Fruit fly (Drosophila melanogaster): ENCODE results near the gene CG3987.
A peak's percentile ranks its signal among the peaks of the same experiment; 100 is the strongest.

Gene CG3987

dm6 chr3R:15128646-15129429 is 10.9 kb upstream of the CG3987 start (continued):
- TF ChIP-seq GATAe (GFP tag; conservative IDR thresholded peaks at IDR 0.05) (no peak), Camta (GFP tag; optimal IDR thresholded peaks at IDR 0.05) (no peak), NK7.1 (GFP tag; optimal IDR thresholded peaks at IDR 0.05) (no peak), Atf-2 (GFP tag; optimal IDR thresholded peaks at IDR 0.05) (no peak), Sry-β (GFP tag; optimal IDR thresholded peaks at IDR 0.05) (no peak), CG2889 (GFP tag; IDR thresholded peaks at IDR 0.05) (no peak), Blimp-1 (GFP tag; optimal IDR thresholded peaks at IDR 0.05) (peak; percentile 16), CG15514 (GFP tag; optimal IDR thresholded peaks at IDR 0.05) (no peak), NC2α (GFP tag; optimal IDR thresholded peaks at IDR 0.05) (no peak), D (optimal IDR thresholded peaks at IDR 0.05) (no peak), D (GFP tag; optimal IDR thresholded peaks at IDR 0.05) (peak; percentile 35), Ravus (GFP tag; IDR thresholded peaks at IDR 0.05) (no peak), ems (GFP tag; optimal IDR thresholded peaks at IDR 0.05) (no peak), Hmr (GFP tag; optimal IDR thresholded peaks at IDR 0.05) (peak; percentile 71), Mrtf (GFP tag; IDR thresholded peaks at IDR 0.05) (no peak), Bdp1 (GFP tag; optimal IDR thresholded peaks at IDR 0.05) (no peak), Dbx (GFP tag; IDR thresholded peaks at IDR 0.05) (no peak), CG4707 (GFP tag; optimal IDR thresholded peaks at IDR 0.05) (peak; percentile 3), vvl (GFP tag; IDR thresholded peaks at IDR 0.05) (no peak), CG31388 (GFP tag; optimal IDR thresholded peaks at IDR 0.05) (no peak), CG12659 (GFP tag; optimal IDR thresholded peaks at IDR 0.05) (peak; percentile 40), unc-4 (GFP tag; IDR thresholded peaks at IDR 0.05; ENCODE audit: partially characterized antibody) (no peak), CG8281 (tag; optimal IDR thresholded peaks at IDR 0.05) (peak; percentile 8), Hand (GFP tag; optimal IDR thresholded peaks at IDR 0.05) (peak; percentile 16), nerfin-1 (tag; optimal IDR thresholded peaks at IDR 0.05) (no peak), CG12071 (GFP tag; optimal IDR thresholded peaks at IDR 0.05) (no peak), YL-1 (GFP tag; optimal IDR thresholded peaks at IDR 0.05) (no peak), CoRest (tag; optimal IDR thresholded peaks at IDR 0.05) (peak; percentile 67), ttk (GFP tag; IDR thresholded peaks at IDR 0.05) (no peak), br (optimal IDR thresholded peaks at IDR 0.05) (no peak), so (GFP tag; IDR thresholded peaks at IDR 0.05) (no peak), Taf1 (GFP tag; IDR thresholded peaks at IDR 0.05) (no peak), wor (GFP tag; IDR thresholded peaks at IDR 0.05) (no peak), CG2712 (tag; optimal IDR thresholded peaks at IDR 0.05) (peak; percentile 64), CG1603 (tag; optimal IDR thresholded peaks at IDR 0.05) (peak; percentile 18), CG16863 (GFP tag; optimal IDR thresholded peaks at IDR 0.05) (no peak), eyg (GFP tag; optimal IDR thresholded peaks at IDR 0.05) (no peak), CG42726 (GFP tag; IDR thresholded peaks at IDR 0.05; ENCODE audit: partially characterized antibody) (no peak), CG4730 (GFP tag; IDR thresholded peaks at IDR 0.05) (no peak), CG13123 (GFP tag; optimal IDR thresholded peaks at IDR 0.05) (no peak), CG10431 (GFP tag; optimal IDR thresholded peaks at IDR 0.05) (no peak), CG4404 (GFP tag; IDR thresholded peaks at IDR 0.05) (no peak), CG32532 (GFP tag; IDR thresholded peaks at IDR 0.05) (peak; percentile 29; the same call in 1 of the 2 replicates), dimm (GFP tag; IDR thresholded peaks at IDR 0.05) (no peak), oc (tag; optimal IDR thresholded peaks at IDR 0.05) (no peak), lilli (GFP tag; optimal IDR thresholded peaks at IDR 0.05) (no peak), CG10462 (GFP tag; optimal IDR thresholded peaks at IDR 0.05) (no peak), CG4424 (GFP tag; optimal IDR thresholded peaks at IDR 0.05) (peak; percentile 46), NC2β (GFP tag; optimal IDR thresholded peaks at IDR 0.05) (no peak), klu (GFP tag; IDR thresholded peaks at IDR 0.05) (peak; percentile 47; the same call in 1 of the 2 replicates), trem (tag; optimal IDR thresholded peaks at IDR 0.05) (no peak)

Measured in whole organism, embryonic.